Worm (Caenorhabditis elegans): ENCODE measurements around the gene cdl-1.

DNA sequence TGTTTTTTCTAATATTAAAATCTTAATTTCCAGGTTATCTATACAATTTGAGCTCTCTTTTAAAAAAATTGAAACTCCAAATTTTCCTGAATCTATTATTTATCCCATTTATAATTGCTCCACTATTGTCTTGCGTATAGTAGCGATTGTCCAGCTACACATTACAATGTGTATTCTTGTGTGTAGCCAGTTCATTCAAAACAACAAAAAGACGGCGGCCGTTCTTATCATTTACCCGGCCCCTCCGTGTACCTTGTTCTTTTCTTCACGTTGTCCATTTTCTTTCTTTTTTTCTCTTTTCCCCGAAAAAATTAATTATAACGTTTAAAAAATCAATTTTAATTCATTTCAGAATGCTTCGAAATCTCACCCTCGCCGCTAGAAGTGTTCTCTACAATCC is 35.4 kb downstream of the cdl-1 start, which contains the start of gene ech-4:
- TF ChIP-seq lin-13 (tag; optimal IDR thresholded peaks at IDR 0.05) = no peak
- TF ChIP-seq nhr-12 (tag; optimal IDR thresholded peaks at IDR 0.05) = no peak
- no peak for TF ChIP-seq ces-1 (GFP tag; optimal IDR thresholded peaks at IDR 0.05)
- no peak for TF ChIP-seq blmp-1 (tag; optimal IDR thresholded peaks at IDR 0.05)
- no peak for TF ChIP-seq mep-1 (tag; optimal IDR thresholded peaks at IDR 0.05)
- TF ChIP-seq ztf-11 (tag; optimal IDR thresholded peaks at IDR 0.05) = no peak
- no peak for TF ChIP-seq lsy-2 (tag; optimal IDR thresholded peaks at IDR 0.05)
